Fruit fly (Drosophila melanogaster): ENCODE measurements around the gene MTA1-like.
A peak's percentile ranks its signal among the peaks of the same experiment; 100 is the strongest.

MTA1-like gene

DNA sequence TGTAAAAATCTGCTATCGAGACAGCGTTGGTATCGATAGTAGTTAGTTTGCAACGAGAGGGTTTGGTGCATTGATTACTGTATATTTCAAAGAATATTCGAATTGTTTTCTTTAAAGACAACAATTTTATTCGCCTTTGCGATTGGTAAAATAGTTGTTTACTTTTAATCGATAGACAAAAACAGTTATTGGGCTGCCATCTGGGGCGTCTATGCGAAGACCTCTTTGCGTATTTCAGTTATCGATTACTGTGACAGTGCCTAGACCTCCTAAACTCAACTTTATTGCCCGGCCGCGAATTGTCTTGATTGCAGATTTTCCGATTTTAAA is 35.5 kb downstream of the MTA1-like start, which contains the start of gene Atu (continued):
- peak; percentile 35 for TF ChIP-seq CG13775 (GFP tag; optimal IDR thresholded peaks at IDR 0.05)
- TF ChIP-seq crp (GFP tag; optimal IDR thresholded peaks at IDR 0.05), result peak in 1 of 2 experiments; percentile 42
- TF ChIP-seq bsh (GFP tag; optimal IDR thresholded peaks at IDR 0.05), result peak in 1 of 2 experiments; percentile 1
- TF ChIP-seq CG9932 (GFP tag; IDR thresholded peaks at IDR 0.05), result peak; percentile 69
- no peak for TF ChIP-seq fd64A (GFP tag; optimal IDR thresholded peaks at IDR 0.05)
- TF ChIP-seq Hr51 (GFP tag; optimal IDR thresholded peaks at IDR 0.05), result peak in 1 of 2 experiments; percentile 3
- TF ChIP-seq CG6813 (GFP tag; optimal IDR thresholded peaks at IDR 0.05), result no peak
- no peak for TF ChIP-seq ems (GFP tag; optimal IDR thresholded peaks at IDR 0.05)
- peak; percentile 42 for TF ChIP-seq Hr3 (GFP tag; optimal IDR thresholded peaks at IDR 0.05)
- no peak for TF ChIP-seq CG2889 (GFP tag; IDR thresholded peaks at IDR 0.05)
- TF ChIP-seq ewg (GFP tag; optimal IDR thresholded peaks at IDR 0.05), result peak; percentile 3
- TF ChIP-seq wek (GFP tag; optimal IDR thresholded peaks at IDR 0.05), result no peak
- TF ChIP-seq Taf1 (GFP tag; IDR thresholded peaks at IDR 0.05), result no peak
- no peak for TF ChIP-seq CG18619 (GFP tag; optimal IDR thresholded peaks at IDR 0.05)
- TF ChIP-seq CG1647 (GFP tag; optimal IDR thresholded peaks at IDR 0.05), result peak; percentile 13
- peak; percentile 85 for TF ChIP-seq nerfin-2 (GFP tag; IDR thresholded peaks at IDR 0.05; ENCODE audit: partially characterized antibody)
- peak; percentile 87 for TF ChIP-seq cg (GFP tag; optimal IDR thresholded peaks at IDR 0.05)
- peak; percentile 54 for TF ChIP-seq grau (tag; optimal IDR thresholded peaks at IDR 0.05)
- peak; percentile 83 for TF ChIP-seq zen2 (GFP tag; IDR thresholded peaks at IDR 0.05; ENCODE audit: partially characterized antibody)
- TF ChIP-seq NfI (GFP tag; optimal IDR thresholded peaks at IDR 0.05), result peak; percentile 27
- TF ChIP-seq CG2678 (tag; optimal IDR thresholded peaks at IDR 0.05), result peak; percentile 38
- TF ChIP-seq ac (GFP tag; optimal IDR thresholded peaks at IDR 0.05), result no peak
- TF ChIP-seq cato (GFP tag; optimal IDR thresholded peaks at IDR 0.05; ENCODE audit: borderline replicate concordance), result peak; percentile 12
- TF ChIP-seq CG7372 (GFP tag; IDR thresholded peaks at IDR 0.05), result no peak
- TF ChIP-seq MESR4 (GFP tag; optimal IDR thresholded peaks at IDR 0.05), result peak; percentile 24
- no peak for TF ChIP-seq klu (GFP tag; IDR thresholded peaks at IDR 0.05)
- no peak for TF ChIP-seq HHEX (GFP tag; optimal IDR thresholded peaks at IDR 0.05)
- TF ChIP-seq en (GFP tag; optimal IDR thresholded peaks at IDR 0.05), result no peak
- TF ChIP-seq trem (tag; optimal IDR thresholded peaks at IDR 0.05), result peak; percentile 94
- TF ChIP-seq YL-1 (GFP tag; optimal IDR thresholded peaks at IDR 0.05), result peak; percentile 81
- peak; percentile 25 for TF ChIP-seq gro (GFP tag; optimal IDR thresholded peaks at IDR 0.05)
- peak; percentile 80 for TF ChIP-seq CG3995 (GFP tag; optimal IDR thresholded peaks at IDR 0.05)
- peak; percentile 2 for TF ChIP-seq Dip3 (GFP tag; optimal IDR thresholded peaks at IDR 0.05)
- TF ChIP-seq Dref (GFP tag; IDR thresholded peaks at IDR 0.05), result peak; percentile 86
- no peak for TF ChIP-seq CG11085 (GFP tag; IDR thresholded peaks at IDR 0.05)
- TF ChIP-seq pzg (GFP tag; optimal IDR thresholded peaks at IDR 0.05), result peak; percentile 84
- TF ChIP-seq sug (tag; optimal IDR thresholded peaks at IDR 0.05), result peak; percentile 64
- TF ChIP-seq CG1024 (GFP tag; IDR thresholded peaks at IDR 0.05), result no peak
- TF ChIP-seq E2f2 (GFP tag; IDR thresholded peaks at IDR 0.05), result peak; percentile 31; the same call in 1 of the 2 replicates
- peak; percentile 54 for TF ChIP-seq CG30403 (GFP tag; optimal IDR thresholded peaks at IDR 0.05)
- peak in 1 of 3 experiments; percentile 34 for TF ChIP-seq lola (GFP tag; optimal IDR thresholded peaks at IDR 0.05)
- TF ChIP-seq CG11398 (GFP tag; optimal IDR thresholded peaks at IDR 0.05), result no peak
- no peak for TF ChIP-seq Blimp-1 (GFP tag; optimal IDR thresholded peaks at IDR 0.05)
- TF ChIP-seq CG7839 (tag; optimal IDR thresholded peaks at IDR 0.05), result no peak
- TF ChIP-seq sd (tag; optimal IDR thresholded peaks at IDR 0.05), result peak; percentile 63
- TF ChIP-seq B-H2 (GFP tag; optimal IDR thresholded peaks at IDR 0.05), result peak; percentile 5
- no peak for TF ChIP-seq fu2 (GFP tag; optimal IDR thresholded peaks at IDR 0.05)
- TF ChIP-seq CG6765 (GFP tag; optimal IDR thresholded peaks at IDR 0.05), result no peak
- no peak for TF ChIP-seq kay (GFP tag; optimal IDR thresholded peaks at IDR 0.05)
- no peak for TF ChIP-seq Bteb2 (GFP tag; optimal IDR thresholded peaks at IDR 0.05)
